Worm (Caenorhabditis elegans): ENCODE data around the gene Y54G2A.73.

- TF ChIP-seq aha-1 (tag; optimal IDR thresholded peaks at IDR 0.05) (no peak), nhr-11 (tag; optimal IDR thresholded peaks at IDR 0.05) (no peak), elt-2 (tag; optimal IDR thresholded peaks at IDR 0.05) (no peak), pqm-1 (tag; optimal IDR thresholded peaks at IDR 0.05) (no peak), tbx-2 (tag; optimal IDR thresholded peaks at IDR 0.05) (no peak), dpl-1 (GFP tag; optimal IDR thresholded peaks at IDR 0.05) (no peak), ztf-4 (tag; optimal IDR thresholded peaks at IDR 0.05) (no peak), unc-30 (tag; optimal IDR thresholded peaks at IDR 0.05) (no peak), lsy-2 (tag; optimal IDR thresholded peaks at IDR 0.05) (no peak), skn-1 (tag; optimal IDR thresholded peaks at IDR 0.05) (no peak), zip-4 (GFP tag; optimal IDR thresholded peaks at IDR 0.05) (no peak)
Measured at ce11 chrIV:3016202-3016601, 7.5 kb upstream of the Y54G2A.73 start.

All from whole organism, L1 larva.